Worm (Caenorhabditis elegans): Measurements from ENCODE around the gene ntl-2.

DNA sequence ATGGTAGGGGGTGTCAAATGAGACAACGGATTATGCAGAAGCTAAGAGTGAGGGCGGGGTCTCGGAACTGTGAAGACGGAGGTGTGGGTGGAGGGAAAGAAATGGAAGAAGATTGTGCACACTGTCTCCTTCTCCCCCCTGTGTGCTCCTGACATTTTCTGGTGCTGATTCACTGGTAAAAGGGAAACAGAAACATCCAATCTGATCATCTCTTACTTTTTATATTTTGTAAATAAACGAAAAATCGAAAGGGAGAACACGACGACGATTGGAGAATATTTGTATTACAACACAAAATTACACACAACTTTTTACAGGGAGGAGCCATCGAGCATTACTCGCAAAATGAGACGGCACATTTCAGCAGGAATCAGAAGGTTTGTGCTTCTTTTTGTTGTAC, 7.0 kb upstream of the ntl-2 start, which contains the start of gene fkh-6:
- TF ChIP-seq nhr-11 (tag; optimal IDR thresholded peaks at IDR 0.05) (no peak), nhr-237 (tag; optimal IDR thresholded peaks at IDR 0.05) (no peak), fkh-10 (GFP tag; optimal IDR thresholded peaks at IDR 0.05) (no peak), ceh-9 (tag; optimal IDR thresholded peaks at IDR 0.05) (no peak)

All from whole organism, L3 larva.